Worm (Caenorhabditis elegans) whole organism, mixed stage, embryonic: ENCODE results near the gene srj-23.

ENCODE experiments used
- M03D4.4 ChIP-seq: sonication (generic microtip); optimal IDR thresholded peaks from 2 replicates; lab custom pipeline; 2017; ENCODE audit warnings: mild to moderate bottlenecking, missing genetic modification characterization, missing compliant biosample characterization
- bed-3 ChIP-seq: fragments of 200-800 bp; sonication (Bioruptor generic); optimal IDR thresholded peaks from 3 replicates; lab custom pipeline; 2018; ENCODE audit warnings: mild to moderate bottlenecking, missing genetic modification characterization, moderate library complexity, missing compliant biosample characterization
- blmp-1 ChIP-seq: fragments of 150-350 bp; optimal IDR thresholded peaks from 2 replicates; lab custom pipeline; 2014; ENCODE audit warnings: missing biosample characterization, missing genetic modification characterization
- ceh-39 ChIP-seq: fragments of 150-350 bp; optimal IDR thresholded peaks from 2 replicates; lab custom pipeline; 2014; ENCODE audit warnings: missing biosample characterization, missing genetic modification characterization
- ceh-43 ChIP-seq: fragments of 200-800 bp; sonication (Bioruptor generic); optimal IDR thresholded peaks from 2 replicates; lab custom pipeline; 2018; ENCODE audit warnings: mild to moderate bottlenecking, missing genetic modification characterization, moderate library complexity, missing compliant biosample characterization
- ceh-83 ChIP-seq: fragments of 200-800 bp; sonication (Bioruptor generic); optimal IDR thresholded peaks from 2 replicates; lab custom pipeline; 2018; ENCODE audit warnings: mild to moderate bottlenecking, missing genetic modification characterization, missing compliant biosample characterization
- cnd-1 ChIP-seq: fragments of 200-800 bp; sonication (Bioruptor generic); optimal IDR thresholded peaks from 2 replicates; lab custom pipeline; 2018; ENCODE audit warnings: mild to moderate bottlenecking, missing genetic modification characterization, missing compliant biosample characterization
- drap-1 ChIP-seq: fragments of 200-800 bp; sonication (Bioruptor generic); optimal IDR thresholded peaks from 3 replicates; lab custom pipeline; 2018; ENCODE audit warnings: mild to moderate bottlenecking, missing genetic modification characterization, missing compliant biosample characterization
- elt-1 ChIP-seq: sonication (generic microtip); optimal IDR thresholded peaks from 2 replicates; lab custom pipeline; 2017; ENCODE audit warnings: missing genetic modification characterization, mild to moderate bottlenecking, missing compliant biosample characterization, antibody characterized with exemption, moderate library complexity, borderline replicate concordance; ENCODE audit not compliant: insufficient read depth
- elt-3 ChIP-seq: fragments of 150-350 bp; optimal IDR thresholded peaks from 2 replicates; lab custom pipeline; 2014; ENCODE audit warnings: missing biosample characterization, missing genetic modification characterization
- ham-2 ChIP-seq: fragments of 200-800 bp; sonication (Bioruptor generic); optimal IDR thresholded peaks from 2 replicates; lab custom pipeline; 2018; ENCODE audit warnings: mild to moderate bottlenecking, missing genetic modification characterization, missing compliant biosample characterization
- lin-13 ChIP-seq: fragments of 150-350 bp; optimal IDR thresholded peaks from 2 replicates; lab custom pipeline; 2014; ENCODE audit warnings: missing biosample characterization, missing genetic modification characterization
- lin-32 ChIP-seq: fragments of 200-800 bp; sonication (Bioruptor generic); optimal IDR thresholded peaks from 2 replicates; lab custom pipeline; 2018; ENCODE audit warnings: mild to moderate bottlenecking, missing genetic modification characterization, missing compliant biosample characterization
- lsy-2 ChIP-seq: fragments of 150-350 bp; optimal IDR thresholded peaks from 2 replicates; lab custom pipeline; 2014; ENCODE audit warnings: missing biosample characterization, missing genetic modification characterization
- mab-5 ChIP-seq: fragments of 150-350 bp; optimal IDR thresholded peaks from 2 replicates; lab custom pipeline; 2014; ENCODE audit warnings: missing biosample characterization, missing genetic modification characterization
- mep-1 ChIP-seq: fragments of 150-350 bp; optimal IDR thresholded peaks from 2 replicates; lab custom pipeline; 2017; ENCODE audit warnings: missing biosample characterization, missing genetic modification reagents, missing genetic modification characterization, inconsistent platforms
- mls-2 ChIP-seq: sonication (generic microtip); optimal IDR thresholded peaks from 2 replicates; lab custom pipeline; 2016; ENCODE audit warnings: mild to moderate bottlenecking, missing genetic modification characterization, moderate library complexity, missing compliant biosample characterization
- nhr-2 ChIP-seq: fragments of 150-350 bp; optimal IDR thresholded peaks from 2 replicates; lab custom pipeline; 2014; ENCODE audit warnings: missing biosample characterization, missing genetic modification characterization
- nhr-237 ChIP-seq: fragments of 150-350 bp; optimal IDR thresholded peaks from 2 replicates; lab custom pipeline; 2014; ENCODE audit warnings: missing biosample characterization, missing genetic modification characterization
- nhr-28 ChIP-seq: fragments of 150-350 bp; optimal IDR thresholded peaks from 2 replicates; lab custom pipeline; 2014; ENCODE audit warnings: missing biosample characterization, missing genetic modification characterization
- nhr-76 ChIP-seq: sonication (generic microtip); optimal IDR thresholded peaks from 2 replicates; lab custom pipeline; 2017; ENCODE audit warnings: missing biosample characterization, missing genetic modification characterization
- pha-4 ChIP-seq: fragments of 150-350 bp; optimal IDR thresholded peaks from 2 replicates; lab custom pipeline; 2018; ENCODE audit warnings: missing biosample characterization, missing genetic modification reagents, missing genetic modification characterization
- snpc-4 ChIP-seq: fragments of 150-350 bp; optimal IDR thresholded peaks from 2 replicates; lab custom pipeline; 2014; ENCODE audit warnings: missing biosample characterization, missing genetic modification characterization
- tbx-8 ChIP-seq: fragments of 200-800 bp; sonication (Bioruptor generic); optimal IDR thresholded peaks from 2 replicates; lab custom pipeline; 2018; ENCODE audit warnings: mild to moderate bottlenecking, missing genetic modification characterization, moderate library complexity, missing compliant biosample characterization
- unc-120 ChIP-seq: sonication (generic microtip); optimal IDR thresholded peaks from 2 replicates; lab custom pipeline; 2017; ENCODE audit warnings: missing genetic modification characterization, missing compliant biosample characterization; ENCODE audit not compliant: poor library complexity, severe bottlenecking
- unc-39 ChIP-seq: fragments of 150-350 bp; optimal IDR thresholded peaks from 2 replicates; lab custom pipeline; 2014; ENCODE audit warnings: missing biosample characterization, missing genetic modification characterization
- unc-62 ChIP-seq: fragments of 150-350 bp; optimal IDR thresholded peaks from 2 replicates; lab custom pipeline; 2014; ENCODE audit warnings: missing biosample characterization, missing genetic modification reagents, missing genetic modification characterization
- ztf-11 ChIP-seq: fragments of 150-350 bp; optimal IDR thresholded peaks from 2 replicates; lab custom pipeline; 2014; ENCODE audit warnings: missing biosample characterization, missing genetic modification characterization

The srj-23 gene

DNA sequence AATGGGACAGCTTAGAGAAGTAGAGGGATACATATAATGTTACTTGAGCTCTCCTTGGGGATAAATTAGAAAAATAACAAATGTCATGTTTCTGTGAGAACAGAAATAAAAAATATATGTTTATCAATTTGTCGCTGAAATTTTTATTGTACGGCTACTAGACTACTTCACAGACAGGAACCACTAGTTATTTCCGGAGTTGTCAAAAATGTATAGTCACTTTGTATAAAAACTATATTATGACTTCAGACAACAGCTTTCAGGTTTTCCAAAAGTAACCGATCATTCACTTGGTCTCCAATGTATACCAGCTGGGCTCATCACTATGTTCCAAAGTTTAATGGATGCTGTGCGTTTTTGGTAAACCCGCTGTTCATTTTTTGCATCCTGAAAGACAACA, at the start of gene srj-23:
srj-23 (plus strand) TSS at position 301 of the 400 bp plus-strand sequence.
- TF ChIP-seq cnd-1 (tag; lab: Kevin White, UChicago) (no peak), unc-39 (tag; lab: Kevin White, UChicago) (no peak), elt-1 (tag; lab: Kevin White, UChicago) (no peak), mab-5 (tag; lab: Kevin White, UChicago) (no peak), lsy-2 (no peak), bed-3 (no peak), snpc-4 (tag; lab: Kevin White, UChicago) (no peak), elt-3 (no peak), unc-120 (tag; lab: Kevin White, UChicago) (no peak), ham-2 (GFP tag; lab: Kevin White, UChicago) (no peak), M03D4.4 (tag; lab: Kevin White, UChicago) (no peak), drap-1 (GFP tag; lab: Kevin White, UChicago) (no peak), ztf-11 (no peak), nhr-2 (no peak), nhr-76 (no peak), nhr-28 (tag; lab: Kevin White, UChicago) (no peak), lin-13 (tag; lab: Kevin White, UChicago) (no peak), pha-4 (tag; lab: Kevin White, UChicago) (no peak), ceh-83 (GFP tag; lab: Kevin White, UChicago) (no peak)

DNA sequence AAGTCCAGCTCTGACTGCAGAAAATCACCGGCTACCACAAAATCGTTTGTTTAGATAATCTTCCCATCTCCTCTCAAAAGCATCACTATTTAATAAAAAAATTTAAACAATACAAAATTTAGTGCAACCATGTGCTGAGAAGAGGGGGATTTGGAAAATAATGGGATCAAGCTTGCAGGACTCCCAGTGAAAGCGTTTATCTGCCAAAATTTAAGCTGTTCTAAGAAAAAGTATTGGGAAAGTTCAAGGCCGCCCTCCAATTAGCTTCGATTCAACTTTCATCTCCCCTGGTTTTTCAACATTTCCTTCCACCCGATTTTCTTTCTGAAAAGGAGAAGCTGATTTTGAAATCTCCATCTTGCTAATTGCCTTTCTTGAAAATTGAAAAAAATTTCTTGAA, 43.3 kb upstream of the srj-23 start:
- TF ChIP-seq unc-120 (tag; lab: Kevin White, UChicago) = no peak
- no peak for TF ChIP-seq ceh-39 (tag; lab: Kevin White, UChicago)
- no peak for TF ChIP-seq nhr-28 (tag; lab: Kevin White, UChicago)
- no peak for TF ChIP-seq ceh-83 (GFP tag; lab: Kevin White, UChicago)
- no peak for TF ChIP-seq tbx-8 (GFP tag; lab: Kevin White, UChicago)
- TF ChIP-seq nhr-76 = no peak
- no peak for TF ChIP-seq blmp-1 (tag; lab: Kevin White, UChicago)
- no peak for TF ChIP-seq M03D4.4 (tag; lab: Kevin White, UChicago)
- TF ChIP-seq lin-32 (GFP tag; lab: Kevin White, UChicago) = no peak
- TF ChIP-seq elt-1 (tag; lab: Kevin White, UChicago) = no peak

DNA sequence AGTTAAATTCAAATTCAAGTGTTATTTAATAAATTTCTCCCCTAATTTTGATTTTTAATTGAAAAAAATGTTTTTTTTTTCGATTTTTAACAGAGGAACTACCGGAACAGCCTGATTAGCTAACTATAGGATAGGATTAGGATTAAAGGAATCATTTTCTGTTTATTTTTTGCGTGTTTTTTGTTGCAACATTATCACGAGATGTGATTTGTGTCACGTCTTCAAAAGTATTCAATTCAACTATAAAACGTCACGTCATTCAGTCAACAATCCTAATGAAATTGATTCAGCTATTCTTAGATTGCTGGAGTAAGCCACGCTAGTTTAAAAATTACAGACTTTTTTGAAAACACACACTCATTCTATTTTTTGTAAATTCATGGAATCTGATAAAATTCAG, 40.7 kb upstream of the srj-23 start:
- no peak for TF ChIP-seq ztf-11
- no peak for TF ChIP-seq unc-62

DNA sequence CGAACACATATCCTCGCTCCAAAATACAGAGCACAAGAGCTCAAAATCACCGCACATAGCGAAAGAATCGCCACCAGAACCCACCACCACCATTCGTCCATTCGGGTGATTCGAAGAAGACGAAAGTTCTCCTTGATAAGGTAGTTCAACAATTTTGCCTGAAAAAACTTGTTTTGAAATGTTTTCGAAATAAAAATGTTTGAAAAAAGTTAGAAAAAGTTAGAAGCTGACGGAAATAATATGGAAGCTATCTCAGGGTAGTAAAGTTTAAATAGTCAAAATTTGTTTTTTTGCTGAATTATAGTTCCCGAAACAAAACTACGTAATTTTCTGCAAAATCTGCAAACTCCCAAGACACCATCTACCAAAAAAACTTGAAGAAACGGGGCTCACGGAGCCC, 40.0 kb upstream of the srj-23 start, which contains the start of gene snt-5:
snt-5 (minus strand) TSS at position 101 of the 400 bp plus-strand sequence.
- TF ChIP-seq unc-120 (tag; lab: Kevin White, UChicago) (no peak), nhr-28 (tag; lab: Kevin White, UChicago) (no peak), pha-4 (tag; lab: Kevin White, UChicago) (no peak), mab-5 (tag; lab: Kevin White, UChicago) (no peak), ztf-11 (no peak), nhr-237 (tag; lab: Kevin White, UChicago) (no peak), mls-2 (tag; lab: Kevin White, UChicago) (no peak)

DNA sequence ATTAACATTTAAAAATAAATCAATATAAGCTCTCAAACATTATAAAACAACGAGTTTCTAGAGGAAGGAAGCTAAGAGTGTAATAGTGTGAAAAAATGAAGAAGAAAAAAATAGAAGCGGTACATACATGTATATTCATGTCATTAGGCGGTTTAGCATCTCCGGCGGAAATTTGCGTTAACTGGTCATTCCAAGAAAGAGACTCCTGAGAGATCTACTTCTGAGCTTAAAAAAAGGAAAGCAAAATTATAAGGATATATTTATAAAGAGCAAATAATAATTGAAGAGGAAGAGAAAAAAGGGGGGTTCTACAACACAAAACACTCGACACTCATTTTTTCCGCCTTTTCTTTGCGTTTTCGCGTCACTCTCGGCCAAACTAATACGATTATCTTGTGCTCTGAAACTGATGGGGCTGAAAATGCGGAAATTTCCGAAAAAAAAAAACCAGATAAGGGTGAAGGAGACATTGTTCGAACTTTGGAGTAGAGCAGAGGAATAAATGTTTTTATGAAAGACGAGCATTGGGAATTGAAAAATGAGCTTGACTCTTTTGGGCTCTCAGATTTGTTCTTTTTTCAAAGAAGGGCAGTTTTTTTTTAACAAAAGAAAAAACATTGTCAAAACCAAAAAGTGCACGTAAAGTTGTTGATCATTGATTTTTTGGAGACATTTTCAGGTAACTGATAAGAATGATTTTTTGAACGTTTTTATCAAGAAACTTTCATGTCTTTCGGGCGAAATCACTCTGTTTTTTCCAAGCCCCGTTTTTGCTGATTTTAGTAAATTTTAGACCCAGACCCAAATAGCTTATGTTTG, 36.6 kb upstream of the srj-23 start:
- TF ChIP-seq ceh-43 (GFP tag; lab: Kevin White, UChicago) = no peak
- no peak for TF ChIP-seq nhr-2
- TF ChIP-seq ham-2 (GFP tag; lab: Kevin White, UChicago) = no peak
- no peak for TF ChIP-seq mep-1 (tag; lab: Kevin White, UChicago)
- TF ChIP-seq lsy-2 = no peak
- TF ChIP-seq lin-32 (GFP tag; lab: Kevin White, UChicago) = no peak
- TF ChIP-seq pha-4 (tag; lab: Kevin White, UChicago) = no peak
- TF ChIP-seq nhr-237 (tag; lab: Kevin White, UChicago) = no peak
- TF ChIP-seq mls-2 (tag; lab: Kevin White, UChicago) = no peak
- TF ChIP-seq unc-120 (tag; lab: Kevin White, UChicago) = no peak
- no peak for TF ChIP-seq ceh-83 (GFP tag; lab: Kevin White, UChicago)
- no peak for TF ChIP-seq unc-62
